Worm (Caenorhabditis elegans) whole organism, L4 larva: ENCODE results near the gene ZK1055.6.

Experiments used
- R02D3.7 ChIP-seq: fragments of 150-350 bp; sonication (generic microtip); optimal IDR thresholded peaks from 3 replicates; lab custom pipeline; 2014; ENCODE audit warnings: missing biosample characterization, missing genetic modification characterization
- aly-2 ChIP-seq: sonication (generic microtip); optimal IDR thresholded peaks from 2 replicates; lab custom pipeline; 2018; ENCODE audit warnings: missing biosample characterization, missing genetic modification characterization
- egl-27 ChIP-seq: sonication (generic microtip); optimal IDR thresholded peaks from 3 replicates; lab custom pipeline; 2017; ENCODE audit warnings: missing biosample characterization, missing genetic modification reagents, missing genetic modification characterization
- lin-13 ChIP-seq: fragments of 150-350 bp; optimal IDR thresholded peaks from 2 replicates; lab custom pipeline; 2014; ENCODE audit warnings: missing biosample characterization, missing genetic modification reagents, missing genetic modification characterization
- mdl-1 ChIP-seq, 2 experiments: fragments of 150-350 bp in 1 of 2; sonication (generic microtip) in 1 of 2; optimal IDR thresholded peaks; 2 replicates each; lab custom pipeline; 2014 to 2017; ENCODE audit warnings: missing biosample characterization in 2 of 2, missing genetic modification characterization in 2 of 2
- mxl-2 ChIP-seq: fragments of 200-800 bp; sonication (Bioruptor generic); conservative IDR thresholded peaks from 2 replicates; pipeline ENCODE4 v1.3.6; 2022; ENCODE audit warnings: missing genetic modification reagents, missing genetic modification characterization, missing compliant biosample characterization
- nhr-11 ChIP-seq: fragments of 150-350 bp; optimal IDR thresholded peaks from 2 replicates; lab custom pipeline; 2014; ENCODE audit warnings: missing biosample characterization, missing genetic modification characterization
- nhr-25 ChIP-seq: sonication (generic microtip); optimal IDR thresholded peaks from 2 replicates; lab custom pipeline; 2017; ENCODE audit warnings: missing genetic modification characterization, mild to moderate bottlenecking, missing compliant biosample characterization, antibody characterized with exemption, moderate library complexity, borderline replicate concordance; ENCODE audit not compliant: insufficient read depth
- unc-130 ChIP-seq: sonication (generic microtip); optimal IDR thresholded peaks from 2 replicates; lab custom pipeline; 2016; ENCODE audit warnings: missing genetic modification reagents, missing genetic modification characterization, missing compliant biosample characterization
- zag-1 ChIP-seq: fragments of 150-350 bp; optimal IDR thresholded peaks from 2 replicates; lab custom pipeline; 2014; ENCODE audit warnings: missing biosample characterization, missing genetic modification characterization

ce11 chrV:6611058-6611457 is 8.7 kb upstream of the ZK1055.6 start, which contains the start of gene gon-14:
- no peak for TF ChIP-seq R02D3.7
- no peak for TF ChIP-seq egl-27 (tag; lab: Kevin White, UChicago)
- no peak for TF ChIP-seq zag-1
- no peak for TF ChIP-seq unc-130 (GFP tag; lab: Kevin White, UChicago)
- no peak for TF ChIP-seq nhr-25 (tag; lab: Kevin White, UChicago)
- no peak for TF ChIP-seq mxl-2 (GFP tag; lab: Robert Waterston, UW)
- TF ChIP-seq mdl-1 (tag; optimal IDR thresholded peaks at IDR 0.05; lab: Kevin White, UChicago) = no peak
- TF ChIP-seq nhr-11 = no peak
- TF ChIP-seq aly-2 = no peak
- no peak for TF ChIP-seq lin-13 (GFP tag; lab: Kevin White, UChicago)
